Fruit fly (Drosophila melanogaster) whole organism, embryonic: ENCODE results near the gene Ogdh.

Experiments used
- Atf-2 ChIP-seq: fragments of 200-800 bp; sonication (Bioruptor generic); optimal IDR thresholded peaks from 2 replicates; lab custom pipeline; 2016; ENCODE audit warnings: missing biosample characterization, missing genetic modification characterization
- CG10565 ChIP-seq: fragments of 200-800 bp; sonication (Bioruptor generic); optimal IDR thresholded peaks from 3 replicates; lab custom pipeline; 2016; ENCODE audit warnings: missing biosample characterization, mild to moderate bottlenecking, missing genetic modification characterization
- CG10979 ChIP-seq: fragments of 200-800 bp; sonication (Bioruptor generic); optimal IDR thresholded peaks from 2 replicates; lab custom pipeline; 2018; ENCODE audit warnings: missing biosample characterization, mild to moderate bottlenecking, missing genetic modification characterization, moderate library complexity
- CG11696 ChIP-seq: fragments of 200-800 bp; sonication (Bioruptor generic); IDR thresholded peaks from 2 replicates; pipeline ENCODE4 v1.3.6; 2022; ENCODE audit warnings: missing biosample characterization, missing genetic modification characterization
- CG12236 ChIP-seq: fragments of 200-800 bp; sonication (Bioruptor generic); optimal IDR thresholded peaks from 2 replicates; lab custom pipeline; 2016; ENCODE audit warnings: missing biosample characterization, missing genetic modification characterization
- CG15073 ChIP-seq: fragments of 200-800 bp; sonication (Bioruptor generic); optimal IDR thresholded peaks from 2 replicates; lab custom pipeline; 2016; ENCODE audit warnings: missing biosample characterization, missing genetic modification characterization
- CG1529 ChIP-seq: fragments of 200-800 bp; sonication (Bioruptor generic); optimal IDR thresholded peaks from 3 replicates; lab custom pipeline; 2018; ENCODE audit warnings: missing biosample characterization, missing genetic modification characterization
- CG16863 ChIP-seq: fragments of 200-800 bp; sonication (Bioruptor generic); optimal IDR thresholded peaks from 3 replicates; lab custom pipeline; 2016; ENCODE audit warnings: missing biosample characterization, missing genetic modification characterization
- CG18011 ChIP-seq: fragments of 200-800 bp; sonication (Bioruptor generic); optimal IDR thresholded peaks from 2 replicates; lab custom pipeline; 2017; ENCODE audit warnings: missing biosample characterization, missing genetic modification characterization, mild to moderate bottlenecking, moderate library complexity, missing genotype
- CG1832 ChIP-seq: fragments of 200-800 bp; sonication (Bioruptor generic); optimal IDR thresholded peaks from 2 replicates; lab custom pipeline; 2017; ENCODE audit warnings: missing biosample characterization, mild to moderate bottlenecking, missing genetic modification characterization, inconsistent platforms
- CG30431 ChIP-seq: fragments of 200-800 bp; sonication (Bioruptor generic); optimal IDR thresholded peaks from 2 replicates; lab custom pipeline; 2017; ENCODE audit warnings: missing biosample characterization, missing genetic modification characterization
- CG3163 ChIP-seq: fragments of 200-800 bp; sonication (Bioruptor generic); optimal IDR thresholded peaks from 3 replicates; lab custom pipeline; 2016; ENCODE audit warnings: missing biosample characterization, missing genetic modification characterization
- CG34224 ChIP-seq: fragments of 200-800 bp; sonication (Bioruptor generic); IDR thresholded peaks from 3 replicates; pipeline ENCODE4 v1.3.6; 2022; ENCODE audit warnings: missing biosample characterization, missing genetic modification characterization; ENCODE audit not compliant: partially characterized antibody
- CG34376 ChIP-seq: fragments of 200-800 bp; sonication (Bioruptor generic); optimal IDR thresholded peaks from 2 replicates; lab custom pipeline; 2018; ENCODE audit warnings: missing biosample characterization, mild to moderate bottlenecking, missing genetic modification characterization
- CG4707 ChIP-seq: fragments of 200-800 bp; sonication (Bioruptor generic); optimal IDR thresholded peaks from 2 replicates; lab custom pipeline; 2018; ENCODE audit warnings: missing biosample characterization, mild to moderate bottlenecking, missing genetic modification characterization, moderate library complexity
- CG7963 ChIP-seq: fragments of 200-800 bp; sonication (Bioruptor generic); IDR thresholded peaks from 3 replicates; pipeline ENCODE4 v1.3.6; 2022; ENCODE audit warnings: missing biosample characterization, missing genetic modification characterization; ENCODE audit not compliant: partially characterized antibody
- CG8359 ChIP-seq: fragments of 200-800 bp; sonication (Bioruptor generic); optimal IDR thresholded peaks from 2 replicates; lab custom pipeline; 2017; ENCODE audit warnings: missing biosample characterization, mild to moderate bottlenecking, missing genetic modification characterization, borderline replicate concordance
- CG8765 ChIP-seq: fragments of 200-800 bp; sonication (Bioruptor generic); IDR thresholded peaks from 2 replicates; pipeline ENCODE4 v1.3.6; 2022; ENCODE audit warnings: missing biosample characterization, missing genetic modification characterization
- CG9609 ChIP-seq: fragments of 200-800 bp; sonication (Bioruptor generic); optimal IDR thresholded peaks from 3 replicates; lab custom pipeline; 2016; ENCODE audit warnings: missing biosample characterization, missing genetic modification characterization
- CrebB ChIP-seq: fragments of 200-800 bp; sonication (Bioruptor generic); optimal IDR thresholded peaks from 3 replicates; lab custom pipeline; 2018; ENCODE audit warnings: missing biosample characterization, mild to moderate bottlenecking, missing genetic modification characterization
- Deaf1 ChIP-seq: fragments of 200-800 bp; optimal IDR thresholded peaks from 3 replicates; lab custom pipeline; 2019; ENCODE audit warnings: missing biosample characterization, mild to moderate bottlenecking, missing genetic modification characterization, moderate library complexity
- Ets65A ChIP-seq: fragments of 200-800 bp; sonication (Bioruptor generic); peaks from one replicate; lab custom pipeline; 2016; ENCODE audit warnings: missing biosample characterization, missing genetic modification characterization
- GATAe ChIP-seq: fragments of 200-800 bp; sonication (Bioruptor generic); conservative IDR thresholded peaks from 2 replicates; pipeline ENCODE4 v1.3.6; 2022; ENCODE audit warnings: missing biosample characterization, missing genetic modification characterization
- H2.0 ChIP-seq: fragments of 200-800 bp; sonication (Bioruptor generic); IDR thresholded peaks from 2 replicates; pipeline ENCODE4 v1.3.6; 2022; ENCODE audit warnings: missing biosample characterization, missing genetic modification characterization
- Hmx ChIP-seq: fragments of 200-800 bp; sonication (Bioruptor generic); optimal IDR thresholded peaks from 2 replicates; lab custom pipeline; 2016; ENCODE audit warnings: missing biosample characterization, missing genetic modification characterization
- Hr3 ChIP-seq: fragments of 200-800 bp; sonication (Bioruptor generic); optimal IDR thresholded peaks from 3 replicates; lab custom pipeline; 2016; ENCODE audit warnings: missing biosample characterization, missing genetic modification characterization
- Hr39 ChIP-seq: fragments of >200 bp; optimal IDR thresholded peaks from 2 replicates; lab custom pipeline; 2017
- MESR4 ChIP-seq: fragments of 200-800 bp; sonication (Bioruptor generic); optimal IDR thresholded peaks from 2 replicates; lab custom pipeline; 2018; ENCODE audit warnings: missing biosample characterization, mild to moderate bottlenecking, missing genetic modification characterization, moderate library complexity
- Max ChIP-seq: fragments of 200-800 bp; sonication (Bioruptor generic); optimal IDR thresholded peaks from 2 replicates; lab custom pipeline; 2016; ENCODE audit warnings: missing biosample characterization, mild to moderate bottlenecking, missing genetic modification characterization
- ash1 ChIP-seq: fragments of 200-800 bp; sonication (Bioruptor generic); optimal IDR thresholded peaks from 2 replicates; lab custom pipeline; 2018; ENCODE audit warnings: missing biosample characterization, mild to moderate bottlenecking, missing genetic modification characterization
- cg ChIP-seq: fragments of 200-800 bp; sonication (Bioruptor generic); optimal IDR thresholded peaks from 3 replicates; lab custom pipeline; 2019; ENCODE audit warnings: missing biosample characterization, mild to moderate bottlenecking, missing genetic modification characterization, moderate library complexity
- croc ChIP-seq: fragments of 200-800 bp; sonication (Bioruptor generic); conservative IDR thresholded peaks from 3 replicates; pipeline ENCODE4 v1.3.6; 2022; ENCODE audit warnings: missing biosample characterization, missing genetic modification characterization
- dati ChIP-seq: fragments of 200-800 bp; sonication (Bioruptor generic); IDR thresholded peaks from 2 replicates; pipeline ENCODE4 v1.3.6; 2022; ENCODE audit warnings: missing biosample characterization, missing genetic modification characterization
- dimm ChIP-seq: fragments of 200-800 bp; sonication (Bioruptor generic); IDR thresholded peaks from 2 replicates; pipeline ENCODE4 v1.3.6; 2022; ENCODE audit warnings: missing biosample characterization, missing genetic modification characterization
- dmrt99B ChIP-seq: fragments of 200-800 bp; sonication (Bioruptor generic); optimal IDR thresholded peaks from 2 replicates; lab custom pipeline; 2018; ENCODE audit warnings: missing biosample characterization, mild to moderate bottlenecking, missing genetic modification characterization, moderate library complexity
- eve ChIP-seq, 2 experiments: fragments of >200 bp; optimal IDR thresholded peaks; 2 replicates each; lab custom pipeline; 2017; ENCODE audit warnings: missing biosample characterization in 2 of 2, missing genetic modification characterization in 2 of 2
- gce ChIP-seq: fragments of 200-800 bp; sonication (Bioruptor generic); IDR thresholded peaks from 3 replicates; pipeline ENCODE4 v1.3.6; 2022; ENCODE audit warnings: missing biosample characterization, missing genetic modification characterization
- ind ChIP-seq: fragments of 200-800 bp; sonication (Bioruptor generic); optimal IDR thresholded peaks from 3 replicates; lab custom pipeline; 2016; ENCODE audit warnings: missing biosample characterization, missing genetic modification characterization
- lilli ChIP-seq: fragments of 200-800 bp; sonication (Bioruptor generic); optimal IDR thresholded peaks from 3 replicates; lab custom pipeline; 2016; ENCODE audit warnings: missing biosample characterization, missing genetic modification characterization
- lmd ChIP-seq: fragments of 200-800 bp; sonication (Bioruptor generic); IDR thresholded peaks from 2 replicates; pipeline ENCODE4 v1.3.6; 2022; ENCODE audit warnings: missing biosample characterization, missing genetic modification characterization
- lola ChIP-seq, 3 experiments: fragments of >200 bp in 2 of 3; fragments of 200-800 bp in 1 of 3; sonication (Bioruptor generic) in 1 of 3; optimal IDR thresholded peaks; 2 replicates each; lab custom pipeline; 2017 to 2019; ENCODE audit warnings: missing biosample characterization in 3 of 3, missing genetic modification characterization in 3 of 3, mild to moderate bottlenecking in 1 of 3, moderate library complexity in 1 of 3
- lov ChIP-seq, 2 experiments: fragments of 200-800 bp in 1 of 2; fragments of >200 bp in 1 of 2; sonication (Bioruptor generic) in 1 of 2; IDR thresholded peaks in 1 of 2; optimal IDR thresholded peaks in 1 of 2; 2 replicates in 1 of 2; 3 replicates in 1 of 2; pipeline versions ENCODE4 v1.3.6 to Lab custom; 2017 to 2022; ENCODE audit warnings: missing biosample characterization in 1 of 2, missing genetic modification characterization in 1 of 2
- oc ChIP-seq: fragments of 200-800 bp; sonication (Bioruptor generic); optimal IDR thresholded peaks from 2 replicates; lab custom pipeline; 2018; ENCODE audit warnings: missing biosample characterization, mild to moderate bottlenecking, missing genetic modification characterization, moderate library complexity
- p53 ChIP-seq: fragments of 200-800 bp; sonication (Bioruptor generic); optimal IDR thresholded peaks from 2 replicates; lab custom pipeline; 2016; ENCODE audit warnings: missing biosample characterization, missing genetic modification characterization
- sd ChIP-seq: fragments of 200-800 bp; sonication (Bioruptor generic); optimal IDR thresholded peaks from 3 replicates; lab custom pipeline; 2018; ENCODE audit warnings: missing biosample characterization, mild to moderate bottlenecking, missing genetic modification characterization, moderate library complexity
- sim ChIP-seq: fragments of 200-800 bp; sonication (Bioruptor generic); IDR thresholded peaks from 2 replicates; pipeline ENCODE4 v1.3.6; 2022; ENCODE audit warnings: missing biosample characterization, missing genetic modification characterization
- sisA ChIP-seq: fragments of 200-800 bp; sonication (Bioruptor generic); IDR thresholded peaks from 2 replicates; pipeline ENCODE4 v1.3.6; 2022; ENCODE audit warnings: missing biosample characterization, missing genetic modification characterization
- wek ChIP-seq: fragments of 200-800 bp; sonication (Bioruptor generic); optimal IDR thresholded peaks from 3 replicates; lab custom pipeline; 2018; ENCODE audit warnings: missing biosample characterization, mild to moderate bottlenecking, missing genetic modification characterization, moderate library complexity
- z ChIP-seq: fragments of 200-800 bp; sonication (Bioruptor generic); IDR thresholded peaks from 3 replicates; pipeline ENCODE4 v1.3.6; 2022; ENCODE audit warnings: missing biosample characterization, missing genetic modification characterization

Gene Ogdh

dm6 chr3L:16956768-16957533 is 2.3 kb downstream of the Ogdh start (continued):
- TF ChIP-seq CG9609 (peak; percentile 60), Hr3 (GFP tag; lab: Kevin White, UChicago) (peak; percentile 69), eve (GFP tag; optimal IDR thresholded peaks at IDR 0.05; lab: Kevin White, UChicago) (peak in 1 of 2 experiments; percentile 90), CG1529 (peak; percentile 32), Hmx (GFP tag; lab: Kevin White, UChicago) (no peak), CG1832 (GFP tag; lab: Kevin White, UChicago) (no peak), CG34376 (GFP tag; lab: Kevin White, UChicago) (peak; percentile 57), sd (tag; lab: Kevin White, UChicago) (peak; percentile 92), CG3163 (GFP tag; lab: Kevin White, UChicago) (no peak), dati (no peak), H2.0 (peak; percentile 42; the same call in 1 of the 2 replicates), p53 (GFP tag; lab: Kevin White, UChicago) (no peak), GATAe (no peak), CG15073 (GFP tag; lab: Kevin White, UChicago) (no peak), ash1 (GFP tag; lab: Kevin White, UChicago) (no peak), cg (peak; percentile 20), Hr39 (no peak), MESR4 (GFP tag; lab: Kevin White, UChicago) (no peak), CG16863 (peak; percentile 39), CG10979 (tag; lab: Kevin White, UChicago) (peak; percentile 60), Atf-2 (GFP tag; lab: Kevin White, UChicago) (peak; percentile 25), Max (GFP tag; lab: Kevin White, UChicago) (peak; percentile 17), Deaf1 (peak; percentile 80), wek (GFP tag; lab: Kevin White, UChicago) (no peak), z (no peak), ind (peak; percentile 52), oc (tag; lab: Kevin White, UChicago) (peak; percentile 64), CG12236 (GFP tag; lab: Kevin White, UChicago) (no peak), CG11696 (GFP tag; lab: Robert Waterston, UW) (peak; percentile 57; the same call in 1 of the 2 replicates), gce (GFP tag; lab: Robert Waterston, UW) (0 out of 3 replicates have a peak, but pooled peaks have one; percentile 40), lmd (GFP tag; lab: Robert Waterston, UW) (peak; percentile 74), sim (GFP tag; lab: Robert Waterston, UW) (peak; percentile 65), CG10565 (GFP tag; lab: Kevin White, UChicago) (no peak), Ets65A (GFP tag; lab: Kevin White, UChicago) (peak; percentile 86), CG4707 (GFP tag; lab: Kevin White, UChicago) (no peak), CG18011 (peak; percentile 37), croc (peak; percentile 28; the same call in 1 of the 3 replicates), CrebB (tag; lab: Kevin White, UChicago) (peak; percentile 51), CG8765 (no peak), sisA (GFP tag; lab: Robert Waterston, UW) (peak; percentile 65), CG30431 (no peak), dimm (GFP tag; lab: Robert Waterston, UW) (no peak), lilli (GFP tag; lab: Kevin White, UChicago) (peak; percentile 53), lola (GFP tag; optimal IDR thresholded peaks at IDR 0.05; lab: Kevin White, UChicago) (peak in 1 of 3 experiments; percentile 45), CG8359 (GFP tag; lab: Kevin White, UChicago) (no peak), CG34224 (GFP tag; lab: Robert Waterston, UW) (no peak), CG7963 (no peak), lov (optimal IDR thresholded peaks at IDR 0.05; lab: Kevin White, UChicago) (no peak), lov (GFP tag; IDR thresholded peaks at IDR 0.05; lab: Robert Waterston, UW) (no peak), dmrt99B (tag; lab: Kevin White, UChicago) (peak; percentile 73)
